Worm (Caenorhabditis elegans): Measurements from ENCODE around the gene srh-27.

Gene srh-27

ce11 chrII:12496981-12497380 lies 48.6 kb downstream of the srh-27 start, which contains the start of gene T21B4.3 (continued):
- no peak for TF ChIP-seq ets-4 (tag; optimal IDR thresholded peaks at IDR 0.05)
- TF ChIP-seq ceh-2 (tag; optimal IDR thresholded peaks at IDR 0.05) = no peak
